Worm (Caenorhabditis elegans): ENCODE measurements around the gene cnc-11.

DNA sequence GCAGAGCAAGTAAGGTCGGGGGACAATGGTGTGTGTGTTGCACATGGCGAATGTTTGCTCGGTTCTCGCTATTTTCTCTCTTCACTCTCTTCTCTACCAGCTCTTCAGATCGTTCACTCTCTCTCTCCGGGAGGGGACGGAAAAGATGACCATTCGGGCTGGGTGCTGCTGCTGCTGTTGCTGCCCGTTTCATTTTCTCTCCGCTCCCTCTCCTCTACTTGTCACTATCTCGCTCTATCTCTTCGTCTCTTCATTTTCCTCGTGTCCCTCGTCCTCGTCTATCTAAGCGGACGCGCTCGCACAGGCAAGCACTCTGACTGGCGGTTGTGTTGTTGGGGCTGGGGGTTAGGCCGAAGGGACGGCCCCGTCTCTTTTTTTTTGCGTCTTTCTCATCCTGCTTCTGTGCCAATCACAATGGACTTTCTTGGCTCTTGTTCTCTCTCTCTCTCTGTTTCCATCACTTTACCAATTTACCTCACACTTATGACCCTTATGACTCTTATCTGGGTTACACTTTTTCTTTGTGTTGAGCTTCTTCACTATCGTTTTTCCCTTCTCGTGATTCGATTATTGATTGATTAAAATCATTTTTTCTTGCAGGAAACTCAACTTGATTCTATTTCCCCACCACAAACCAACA, 32.5 kb downstream of the cnc-11 start, which contains the start of the genes F53E2.2 and unc-60:
- TF ChIP-seq med-1 (GFP tag; optimal IDR thresholded peaks at IDR 0.05; ENCODE audit: insufficient read depth) (no peak), flt-1 (GFP tag; IDR thresholded peaks at IDR 0.05) (0 out of 2 replicates have a peak, but pooled peaks have one; percentile 57), tab-1 (GFP tag; IDR thresholded peaks at IDR 0.05) (peak; percentile 46; the same call in 1 of the 2 replicates), cog-1 (tag; optimal IDR thresholded peaks at IDR 0.05) (no peak), ref-1 (GFP tag; conservative IDR thresholded peaks at IDR 0.05) (no peak), T22C8.4 (GFP tag; IDR thresholded peaks at IDR 0.05) (no peak)

All from whole organism, midembryonic.